Worm (Caenorhabditis elegans) whole organism, late embryonic: ENCODE measurements around the gene rom-1.

ENCODE experiments used
- ceh-14 ChIP-seq: sonication (generic microtip); optimal IDR thresholded peaks from 2 replicates; lab custom pipeline; 2016; ENCODE audit warnings: missing genotype, missing genetic modification characterization, missing compliant biosample characterization
- pag-3 ChIP-seq: sonication (generic microtip); optimal IDR thresholded peaks from 2 replicates; lab custom pipeline; 2016; ENCODE audit warnings: missing compliant biosample characterization, missing genetic modification characterization, borderline replicate concordance
- zip-5 ChIP-seq: sonication (generic microtip); optimal IDR thresholded peaks from 2 replicates; lab custom pipeline; 2016; ENCODE audit warnings: missing genetic modification characterization, missing compliant biosample characterization
- ztf-16 ChIP-seq: sonication (generic microtip); optimal IDR thresholded peaks from 2 replicates; lab custom pipeline; 2017; ENCODE audit warnings: missing genetic modification characterization, missing compliant biosample characterization

- no peak for TF ChIP-seq ceh-14 (tag; lab: Kevin White, UChicago)
- no peak for TF ChIP-seq ztf-16 (tag; lab: Kevin White, UChicago)
- no peak for TF ChIP-seq pag-3 (tag; lab: Kevin White, UChicago)
- TF ChIP-seq zip-5: no peak
Observed at ce11 chrIII:4879445-4879844, 27.6 kb upstream of the rom-1 start, which contains the start of gene C35D10.1.
